Worm (Caenorhabditis elegans) whole organism, L2 larva: ENCODE results near the gene sra-27.
A peak's percentile ranks its signal among the peaks of the same experiment; 100 is the strongest.

Source experiments
- F13H6.1 ChIP-seq: sonication (generic microtip); optimal IDR thresholded peaks from 2 replicates; lab custom pipeline; 2016; ENCODE audit warnings: missing genetic modification characterization, missing compliant biosample characterization
- R02D3.7 ChIP-seq: fragments of 150-350 bp; optimal IDR thresholded peaks from 2 replicates; lab custom pipeline; 2014; ENCODE audit warnings: missing biosample characterization, missing genetic modification characterization
- Y55F3AM.14 ChIP-seq: fragments of 200-800 bp; sonication (Bioruptor generic); optimal IDR thresholded peaks from 2 replicates; lab custom pipeline; 2018; ENCODE audit warnings: mild to moderate bottlenecking, missing genetic modification characterization, missing compliant biosample characterization
- alr-1 ChIP-seq: fragments of 150-350 bp; optimal IDR thresholded peaks from 2 replicates; lab custom pipeline; 2014; ENCODE audit warnings: missing biosample characterization, missing genetic modification characterization
- aly-2 ChIP-seq: fragments of 150-350 bp; optimal IDR thresholded peaks from 2 replicates; lab custom pipeline; 2014; ENCODE audit warnings: missing biosample characterization, missing genetic modification characterization
- blmp-1 ChIP-seq: sonication (generic microtip); optimal IDR thresholded peaks from 2 replicates; lab custom pipeline; 2017; ENCODE audit warnings: missing genetic modification characterization, mild to moderate bottlenecking, missing compliant biosample characterization, antibody characterized with exemption, moderate library complexity; ENCODE audit not compliant: insufficient read depth
- ceh-82 ChIP-seq: fragments of 150-350 bp; optimal IDR thresholded peaks from 2 replicates; lab custom pipeline; 2014; ENCODE audit warnings: missing biosample characterization, missing genetic modification characterization
- crh-2 ChIP-seq: sonication (generic microtip); optimal IDR thresholded peaks from 2 replicates; lab custom pipeline; 2017; ENCODE audit warnings: missing biosample characterization, missing genetic modification characterization
- dmd-4 ChIP-seq: sonication (generic microtip); optimal IDR thresholded peaks from 2 replicates; lab custom pipeline; 2017; ENCODE audit warnings: missing biosample characterization, missing genetic modification characterization
- elt-1 ChIP-seq: fragments of 150-350 bp; optimal IDR thresholded peaks from 2 replicates; lab custom pipeline; 2014; ENCODE audit warnings: missing biosample characterization, missing genetic modification characterization
- elt-3 ChIP-seq: sonication (generic microtip); optimal IDR thresholded peaks from 2 replicates; lab custom pipeline; 2017; ENCODE audit warnings: missing biosample characterization, missing genetic modification characterization
- fos-1 ChIP-seq: fragments of 150-350 bp; optimal IDR thresholded peaks from 2 replicates; lab custom pipeline; 2014; ENCODE audit warnings: missing biosample characterization, missing genetic modification characterization
- lin-11 ChIP-seq: fragments of 150-350 bp; sonication (generic microtip); optimal IDR thresholded peaks from 2 replicates; lab custom pipeline; 2014; ENCODE audit warnings: missing biosample characterization, missing genetic modification characterization, inconsistent platforms, mixed read lengths
- lin-13 ChIP-seq: fragments of 150-350 bp; optimal IDR thresholded peaks from 2 replicates; lab custom pipeline; 2014; ENCODE audit warnings: missing biosample characterization, missing genetic modification reagents, missing genetic modification characterization
- lin-39 ChIP-seq: fragments of 150-350 bp; optimal IDR thresholded peaks from 2 replicates; lab custom pipeline; 2014; ENCODE audit warnings: missing biosample characterization, missing genetic modification reagents, missing genetic modification characterization
- lsy-2 ChIP-seq, 2 experiments: fragments of 150-350 bp in 1 of 2; sonication (generic microtip) in 1 of 2; optimal IDR thresholded peaks; 2 replicates each; lab custom pipeline; 2014 to 2017; ENCODE audit warnings: missing biosample characterization in 2 of 2, missing genetic modification characterization in 2 of 2
- mab-5 ChIP-seq: fragments of 150-350 bp; optimal IDR thresholded peaks from 2 replicates; lab custom pipeline; 2014; ENCODE audit warnings: missing biosample characterization, missing genetic modification characterization
- mbf-1 ChIP-seq: sonication (generic microtip); optimal IDR thresholded peaks from 2 replicates; lab custom pipeline; 2017; ENCODE audit warnings: missing biosample characterization, missing genetic modification characterization
- mdl-1 ChIP-seq, 2 experiments: fragments of 150-350 bp in 1 of 2; sonication (generic microtip) in 1 of 2; optimal IDR thresholded peaks; 2 replicates each; lab custom pipeline; 2017; ENCODE audit warnings: missing biosample characterization in 2 of 2, missing genetic modification characterization in 2 of 2
- nhr-10 ChIP-seq: sonication (generic microtip); optimal IDR thresholded peaks from 2 replicates; lab custom pipeline; 2017; ENCODE audit warnings: missing biosample characterization, missing genetic modification characterization
- nhr-11 ChIP-seq: fragments of 150-350 bp; optimal IDR thresholded peaks from 2 replicates; lab custom pipeline; 2014; ENCODE audit warnings: missing biosample characterization, missing genetic modification characterization
- nhr-12 ChIP-seq: fragments of 150-350 bp; optimal IDR thresholded peaks from 2 replicates; lab custom pipeline; 2014; ENCODE audit warnings: missing biosample characterization, missing genetic modification characterization
- nhr-129 ChIP-seq: fragments of 150-350 bp; optimal IDR thresholded peaks from 2 replicates; lab custom pipeline; 2014; ENCODE audit warnings: missing biosample characterization, missing genetic modification characterization
- nhr-21 ChIP-seq: fragments of 150-350 bp; optimal IDR thresholded peaks from 2 replicates; lab custom pipeline; 2014; ENCODE audit warnings: missing biosample characterization, missing genetic modification characterization
- nhr-23 ChIP-seq: fragments of 150-350 bp; optimal IDR thresholded peaks from 2 replicates; lab custom pipeline; 2014; ENCODE audit warnings: missing biosample characterization, missing genetic modification reagents, missing genetic modification characterization
- nhr-237 ChIP-seq: fragments of 150-350 bp; optimal IDR thresholded peaks from 2 replicates; lab custom pipeline; 2014; ENCODE audit warnings: missing biosample characterization, missing genetic modification characterization
- nhr-25 ChIP-seq: fragments of 150-350 bp; sonication (generic microtip); optimal IDR thresholded peaks from 3 replicates; lab custom pipeline; 2014; ENCODE audit warnings: missing biosample characterization, missing genetic modification characterization
- nhr-6 ChIP-seq: fragments of 150-350 bp; optimal IDR thresholded peaks from 2 replicates; lab custom pipeline; 2014; ENCODE audit warnings: missing biosample characterization, missing genetic modification characterization
- nhr-77 ChIP-seq: fragments of 150-350 bp; optimal IDR thresholded peaks from 2 replicates; lab custom pipeline; 2014; ENCODE audit warnings: missing biosample characterization, missing genetic modification characterization
- peb-1 ChIP-seq: fragments of 150-350 bp; optimal IDR thresholded peaks from 2 replicates; lab custom pipeline; 2014; ENCODE audit warnings: missing biosample characterization, missing genetic modification characterization
- sem-4 ChIP-seq: fragments of 150-350 bp; optimal IDR thresholded peaks from 2 replicates; lab custom pipeline; 2014; ENCODE audit warnings: missing biosample characterization, missing genetic modification reagents, missing genetic modification characterization
- skn-1 ChIP-seq: sonication (generic microtip); optimal IDR thresholded peaks from 2 replicates; lab custom pipeline; 2017; ENCODE audit warnings: missing biosample characterization, missing genetic modification characterization
- sma-9 ChIP-seq, 2 experiments: fragments of 150-350 bp in 1 of 2; sonication (generic microtip) in 1 of 2; optimal IDR thresholded peaks; 2 replicates each; lab custom pipeline; 2014 to 2016; ENCODE audit warnings: missing genetic modification characterization in 2 of 2, mild to moderate bottlenecking in 1 of 2, missing biosample characterization in 1 of 2, missing compliant biosample characterization in 1 of 2, missing genetic modification reagents in 1 of 2, moderate library complexity in 1 of 2
- snpc-4 ChIP-seq: fragments of 150-350 bp; optimal IDR thresholded peaks from 2 replicates; lab custom pipeline; 2014; ENCODE audit warnings: missing biosample characterization, missing genetic modification characterization
- unc-55 ChIP-seq: fragments of 150-350 bp; sonication (generic microtip); optimal IDR thresholded peaks from 3 replicates; lab custom pipeline; 2014; ENCODE audit warnings: missing biosample characterization, missing genetic modification reagents, missing genetic modification characterization
- unc-62 ChIP-seq: fragments of 150-350 bp; optimal IDR thresholded peaks from 2 replicates; lab custom pipeline; 2014; ENCODE audit warnings: missing biosample characterization, missing genetic modification reagents, missing genetic modification characterization
- zag-1 ChIP-seq: fragments of 150-350 bp; optimal IDR thresholded peaks from 2 replicates; lab custom pipeline; 2014; ENCODE audit warnings: missing biosample characterization, missing genetic modification characterization
- ztf-4 ChIP-seq: fragments of 150-350 bp; optimal IDR thresholded peaks from 2 replicates; lab custom pipeline; 2014; ENCODE audit warnings: missing biosample characterization, missing genetic modification characterization

Gene sra-27

DNA sequence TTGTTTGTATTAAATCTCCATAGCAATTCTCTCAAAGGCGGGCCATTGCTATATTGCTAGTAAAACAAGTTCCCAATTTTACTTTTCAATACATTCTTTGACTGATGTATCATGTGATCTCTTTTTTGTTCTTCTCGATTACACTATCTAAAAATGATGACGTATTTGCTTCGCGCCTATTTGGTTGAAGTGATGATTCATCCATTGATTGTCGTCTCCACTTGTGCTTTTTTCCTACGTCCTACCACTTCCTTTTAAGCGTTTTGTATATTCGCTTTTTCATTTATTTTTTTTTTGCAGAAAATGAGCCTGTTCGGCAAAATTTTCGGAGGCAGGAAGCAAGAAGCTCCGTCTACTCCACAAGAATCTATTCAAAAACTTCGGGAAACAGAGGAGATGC lies 20.6 kb downstream of the sra-27 start, which contains the start of gene vps-32.1:
Gene vps-32.1, plus strand, starts transcription at position 301 of the 400 bp plus-strand sequence.
- no peak for TF ChIP-seq unc-55 (GFP tag; lab: Kevin White, UChicago)
- TF ChIP-seq fos-1: peak; percentile 88
- TF ChIP-seq sma-9 (GFP tag; optimal IDR thresholded peaks at IDR 0.05; lab: Kevin White, UChicago): peak; percentile 48
- TF ChIP-seq sma-9 (tag; optimal IDR thresholded peaks at IDR 0.05; lab: Kevin White, UChicago): no peak
- TF ChIP-seq skn-1: no peak
- no peak for TF ChIP-seq F13H6.1 (tag; lab: Kevin White, UChicago)
- TF ChIP-seq dmd-4 (tag; lab: Kevin White, UChicago): no peak
- TF ChIP-seq crh-2 (tag; lab: Kevin White, UChicago): peak; percentile 29
- TF ChIP-seq elt-1: no peak
- TF ChIP-seq blmp-1: peak; percentile 25

- TF ChIP-seq fos-1: no peak
- no peak for TF ChIP-seq nhr-10 (tag; lab: Kevin White, UChicago)
- no peak for TF ChIP-seq mab-5 (tag; lab: Kevin White, UChicago)
- no peak for TF ChIP-seq elt-3 (tag; lab: Kevin White, UChicago)
- no peak for TF ChIP-seq nhr-12 (tag; lab: Kevin White, UChicago)
- no peak for TF ChIP-seq nhr-237 (tag; lab: Kevin White, UChicago)
- no peak for TF ChIP-seq crh-2 (tag; lab: Kevin White, UChicago)
- no peak for TF ChIP-seq nhr-77 (tag; lab: Kevin White, UChicago)
- TF ChIP-seq ztf-4 (tag; lab: Kevin White, UChicago): no peak
- TF ChIP-seq alr-1 (tag; lab: Kevin White, UChicago): no peak
- no peak for TF ChIP-seq mdl-1 (tag; optimal IDR thresholded peaks at IDR 0.05; lab: Kevin White, UChicago)
- no peak for TF ChIP-seq lin-13 (GFP tag; lab: Kevin White, UChicago)
- no peak for TF ChIP-seq peb-1 (tag; lab: Kevin White, UChicago)
- no peak for TF ChIP-seq F13H6.1 (tag; lab: Kevin White, UChicago)
- no peak for TF ChIP-seq sem-4 (tag; lab: Kevin White, UChicago)
- no peak for TF ChIP-seq nhr-21 (tag; lab: Kevin White, UChicago)
- no peak for TF ChIP-seq lin-11 (tag; lab: Kevin White, UChicago)
- TF ChIP-seq nhr-129: no peak
- no peak for TF ChIP-seq lin-39 (tag; lab: Kevin White, UChicago)
- TF ChIP-seq unc-62 (GFP tag; lab: Kevin White, UChicago): no peak
Measured at ce11 chrII:6591000-6591399, 22.2 kb downstream of the sra-27 start.

ce11 chrII:6592251-6592650 lies 23.4 kb downstream of the sra-27 start, which contains the start of gene C56C10.9:
C56C10.9 (minus strand) TSS chrII:6592351.
- TF ChIP-seq mbf-1 (tag; lab: Kevin White, UChicago) (no peak), unc-62 (GFP tag; lab: Kevin White, UChicago) (no peak), aly-2 (tag; lab: Kevin White, UChicago) (no peak), nhr-25 (tag; lab: Kevin White, UChicago) (no peak), mab-5 (tag; lab: Kevin White, UChicago) (no peak), ceh-82 (tag; lab: Kevin White, UChicago) (no peak), snpc-4 (tag; lab: Kevin White, UChicago) (no peak), nhr-11 (tag; lab: Kevin White, UChicago) (no peak)

DNA sequence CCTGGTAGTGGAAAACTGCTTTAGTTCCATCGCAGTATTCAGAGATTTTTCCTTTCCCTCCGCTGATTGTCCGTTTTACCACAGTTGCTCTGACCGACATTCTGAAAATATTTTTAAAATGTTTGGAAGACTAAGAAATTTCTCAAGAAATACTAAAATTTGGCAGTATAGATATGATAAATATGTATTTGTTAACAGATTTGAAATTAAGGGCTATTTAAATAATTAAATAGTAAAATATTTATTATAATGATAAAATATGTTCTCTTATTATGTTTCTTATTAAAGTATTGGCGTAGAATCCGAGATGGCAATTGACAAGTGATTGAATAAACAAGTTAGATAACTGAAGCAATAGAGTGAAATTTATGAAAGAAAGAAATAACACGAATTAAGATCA lies 25.3 kb downstream of the sra-27 start, which contains the start of gene aipr-1:
Gene aipr-1, minus strand, starts transcription at position 101 of the 400 bp plus-strand sequence.
- TF ChIP-seq nhr-12 (tag; lab: Kevin White, UChicago) (no peak), aly-2 (tag; lab: Kevin White, UChicago) (no peak), mab-5 (tag; lab: Kevin White, UChicago) (no peak), Y55F3AM.14 (GFP tag; lab: Kevin White, UChicago) (no peak)

- TF ChIP-seq mab-5 (tag; lab: Kevin White, UChicago) (no peak), Y55F3AM.14 (GFP tag; lab: Kevin White, UChicago) (no peak), peb-1 (tag; lab: Kevin White, UChicago) (no peak), nhr-23 (tag; lab: Kevin White, UChicago) (no peak), sem-4 (tag; lab: Kevin White, UChicago) (no peak), nhr-6 (tag; lab: Kevin White, UChicago) (no peak), lsy-2 (tag; optimal IDR thresholded peaks at IDR 0.05; lab: Kevin White, UChicago) (no peak), zag-1 (tag; lab: Kevin White, UChicago) (no peak), R02D3.7 (tag; lab: Kevin White, UChicago) (no peak), snpc-4 (tag; lab: Kevin White, UChicago) (no peak), nhr-21 (tag; lab: Kevin White, UChicago) (no peak), nhr-10 (tag; lab: Kevin White, UChicago) (no peak), nhr-77 (tag; lab: Kevin White, UChicago) (no peak)
Measured at ce11 chrII:6597507-6597906, 28.7 kb downstream of the sra-27 start.
